Fruit fly (Drosophila melanogaster): Measurements from ENCODE around the gene Hex-A.

DNA sequence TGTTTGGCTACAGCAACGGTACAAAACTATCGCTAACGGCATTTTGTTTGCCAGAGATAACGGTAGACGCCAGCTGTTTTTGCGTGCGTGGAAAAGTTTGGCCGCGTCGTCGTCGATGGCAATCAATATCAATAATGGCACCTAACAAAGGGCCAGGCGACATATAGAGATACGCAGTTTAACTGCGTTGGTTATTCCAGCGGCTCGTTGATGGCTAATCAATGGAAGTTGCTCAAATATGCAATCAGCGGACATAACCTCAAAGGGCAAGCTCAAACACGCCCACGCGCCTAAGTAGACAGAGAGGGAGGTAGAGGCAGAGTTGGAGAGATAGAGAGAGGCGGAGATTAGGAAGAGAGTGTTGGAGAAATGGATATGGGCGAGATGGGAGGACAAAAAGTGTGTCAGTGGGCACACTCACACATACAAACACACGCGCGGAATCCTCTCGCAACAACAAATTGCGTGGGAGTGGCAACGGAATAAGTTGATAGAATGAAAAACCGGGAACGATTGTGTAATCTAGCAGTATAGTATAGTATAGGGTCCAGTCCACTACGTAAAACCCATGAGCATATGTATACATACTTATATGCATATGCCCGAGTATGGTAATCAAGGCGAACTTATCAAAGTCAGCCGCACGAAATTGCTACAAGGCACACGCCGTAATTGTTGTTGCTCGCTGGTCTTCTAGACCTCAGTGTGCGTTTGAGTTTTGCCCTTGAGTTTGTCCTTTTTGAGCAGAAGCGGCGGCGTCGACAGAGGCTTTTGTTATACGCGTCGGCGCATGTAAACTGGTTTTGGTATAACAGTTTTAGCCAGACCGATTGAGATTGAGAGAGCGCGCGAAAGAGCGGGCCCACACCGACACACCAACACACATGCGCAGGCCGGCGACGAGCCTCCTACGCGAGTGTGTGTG, 13.9 kb downstream of the Hex-A start:
- TF ChIP-seq CG8478 (optimal IDR thresholded peaks at IDR 0.05), result no peak
- no peak for TF ChIP-seq psq (optimal IDR thresholded peaks at IDR 0.05)
- TF ChIP-seq pan (optimal IDR thresholded peaks at IDR 0.05), result no peak
- no peak for TF ChIP-seq usp (GFP tag; optimal IDR thresholded peaks at IDR 0.05)

Data from whole organism.